Fruit fly (Drosophila melanogaster) whole organism, pupa: ENCODE results near the gene Ir68a.

Source experiments
- CG10348 ChIP-seq: fragments of 200-800 bp; sonication (Bioruptor generic); IDR thresholded peaks from 2 replicates; pipeline ENCODE4 v1.3.6; 2022; ENCODE audit warnings: missing biosample characterization, missing genetic modification characterization
- CG12605 ChIP-seq: fragments of 200-800 bp; sonication (Bioruptor generic); IDR thresholded peaks from 2 replicates; pipeline ENCODE4 v1.3.6; 2022; ENCODE audit warnings: missing biosample characterization, missing genetic modification characterization
- CG13204 ChIP-seq: fragments of 200-800 bp; sonication (Bioruptor generic); optimal IDR thresholded peaks from 2 replicates; lab custom pipeline; 2018; ENCODE audit warnings: missing biosample characterization, mild to moderate bottlenecking, missing genetic modification characterization, moderate library complexity
- CG14655 ChIP-seq: fragments of 200-800 bp; sonication (Bioruptor generic); optimal IDR thresholded peaks from 3 replicates; lab custom pipeline; 2017; ENCODE audit warnings: mild to moderate bottlenecking, missing biosample characterization, missing genetic modification reagents, missing genetic modification characterization
- CG15710 ChIP-seq: fragments of 200-800 bp; sonication (Bioruptor generic); optimal IDR thresholded peaks from 2 replicates; lab custom pipeline; 2018; ENCODE audit warnings: missing biosample characterization, mild to moderate bottlenecking, missing genetic modification characterization, moderate library complexity
- CG17806 ChIP-seq: fragments of 200-800 bp; sonication (Bioruptor generic); optimal IDR thresholded peaks from 2 replicates; lab custom pipeline; 2018; ENCODE audit warnings: missing biosample characterization, mild to moderate bottlenecking, missing genetic modification characterization, moderate library complexity
- CG32121 ChIP-seq: fragments of 200-800 bp; sonication (Bioruptor generic); IDR thresholded peaks from 2 replicates; pipeline ENCODE4 v1.3.6; 2022; ENCODE audit warnings: missing biosample characterization, missing genetic modification characterization
- CG34367 ChIP-seq: fragments of 200-800 bp; sonication (Bioruptor generic); optimal IDR thresholded peaks from 2 replicates; lab custom pipeline; 2018; ENCODE audit warnings: missing biosample characterization, mild to moderate bottlenecking, missing genetic modification characterization
- CG4496 ChIP-seq: fragments of 200-800 bp; sonication (Bioruptor generic); IDR thresholded peaks from 3 replicates; pipeline ENCODE4 v1.3.6; 2022; ENCODE audit warnings: missing biosample characterization, missing genetic modification characterization
- CG8159 ChIP-seq: fragments of 200-800 bp; sonication (Bioruptor generic); optimal IDR thresholded peaks from 3 replicates; lab custom pipeline; 2018; ENCODE audit warnings: missing biosample characterization, mild to moderate bottlenecking, missing genetic modification characterization, moderate library complexity
- CG8301 ChIP-seq: fragments of 200-800 bp; sonication (Bioruptor generic); optimal IDR thresholded peaks from 2 replicates; lab custom pipeline; 2018; ENCODE audit warnings: missing biosample characterization, mild to moderate bottlenecking, missing genetic modification characterization
- CG9948 ChIP-seq: fragments of 200-800 bp; sonication (Bioruptor generic); optimal IDR thresholded peaks from 2 replicates; lab custom pipeline; 2018; ENCODE audit warnings: missing biosample characterization, mild to moderate bottlenecking, missing genetic modification characterization, moderate library complexity
- D1 ChIP-seq: fragments of 200-800 bp; sonication (Bioruptor generic); optimal IDR thresholded peaks from 2 replicates; lab custom pipeline; 2018; ENCODE audit warnings: missing biosample characterization, mild to moderate bottlenecking, missing genetic modification characterization, moderate library complexity
- EcR ChIP-seq: fragments of 200-800 bp; sonication (Bioruptor generic); optimal IDR thresholded peaks from 3 replicates; lab custom pipeline; 2019; ENCODE audit warnings: missing biosample characterization, missing genetic modification characterization, mild to moderate bottlenecking, moderate library complexity, missing genetic modification reagents
- Ets98B ChIP-seq: fragments of 200-800 bp; sonication (Bioruptor generic); IDR thresholded peaks from 2 replicates; pipeline ENCODE4 v1.3.6; 2022; ENCODE audit warnings: missing biosample characterization, missing genetic modification characterization
- Pif1A ChIP-seq: fragments of 200-800 bp; sonication (Bioruptor generic); optimal IDR thresholded peaks from 3 replicates; lab custom pipeline; 2016; ENCODE audit warnings: missing biosample characterization, missing genetic modification characterization
- Pif1B ChIP-seq: fragments of 200-800 bp; sonication (Bioruptor generic); optimal IDR thresholded peaks from 3 replicates; lab custom pipeline; 2016; ENCODE audit warnings: missing biosample characterization, missing genetic modification characterization
- Snoo ChIP-seq: fragments of 200-800 bp; sonication (Bioruptor generic); optimal IDR thresholded peaks from 3 replicates; lab custom pipeline; 2017; ENCODE audit warnings: missing biosample characterization, mild to moderate bottlenecking, missing genetic modification characterization, inconsistent platforms
- fd96Ca ChIP-seq: fragments of 200-800 bp; sonication (Bioruptor generic); IDR thresholded peaks from 3 replicates; pipeline ENCODE4 v1.3.6; 2022; ENCODE audit warnings: missing biosample characterization, missing genetic modification characterization
- gl ChIP-seq: fragments of 200-800 bp; sonication (Bioruptor generic); optimal IDR thresholded peaks from 2 replicates; lab custom pipeline; 2018; ENCODE audit warnings: missing biosample characterization, mild to moderate bottlenecking, missing genetic modification characterization
- rn ChIP-seq: fragments of 200-800 bp; sonication (Bioruptor generic); IDR thresholded peaks from 2 replicates; pipeline ENCODE4 v1.3.6; 2022; ENCODE audit warnings: missing biosample characterization, missing genetic modification characterization

The Ir68a gene

DNA sequence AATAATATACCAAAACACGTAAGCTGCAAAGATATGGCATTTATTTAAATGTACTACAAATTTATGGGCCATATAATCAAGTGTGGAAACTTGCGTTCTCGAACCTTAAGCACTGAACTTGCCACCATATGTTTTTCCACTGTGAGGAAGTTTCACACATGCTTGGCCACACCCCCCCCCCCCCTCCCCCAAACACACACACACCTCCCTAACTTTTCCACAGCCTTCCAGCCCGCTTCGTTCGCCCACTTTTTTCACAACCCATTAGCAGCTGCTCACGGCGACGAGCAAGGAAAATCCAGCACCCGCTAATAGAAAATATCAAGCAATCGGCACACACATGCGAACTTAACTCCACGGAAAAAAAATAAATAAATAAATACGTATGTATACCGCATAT lies 40.7 kb downstream of the Ir68a start:
- TF ChIP-seq fd96Ca (GFP tag; lab: Robert Waterston, UW) (no peak), rn (GFP tag; lab: Robert Waterston, UW) (no peak), D1 (tag; lab: Kevin White, UChicago) (no peak), Snoo (tag; lab: Kevin White, UChicago) (no peak), Pif1B (GFP tag; lab: Kevin White, UChicago) (no peak), CG10348 (GFP tag; lab: Robert Waterston, UW) (no peak)

DNA sequence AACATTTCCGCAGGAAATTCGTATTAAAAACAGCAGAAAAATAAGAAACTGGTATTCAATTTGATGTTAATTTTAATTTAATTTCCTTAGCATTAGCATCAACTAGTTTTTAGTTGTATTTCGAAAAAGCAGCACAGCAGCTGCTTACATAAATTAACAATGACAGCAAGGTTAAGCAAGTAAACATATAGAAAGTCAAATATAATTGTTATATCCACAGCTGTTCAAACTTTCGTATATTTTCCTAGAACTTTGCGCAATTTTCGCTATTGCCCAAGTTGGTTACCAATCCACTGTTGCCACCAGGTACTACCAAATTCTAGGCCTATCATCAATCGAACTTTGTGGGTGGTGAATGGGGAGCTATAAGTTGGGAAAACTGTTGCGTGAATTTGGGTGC lies 46.0 kb downstream of the Ir68a start:
- TF ChIP-seq CG17806 (tag; lab: Kevin White, UChicago) (no peak), CG8159 (tag; lab: Kevin White, UChicago) (no peak), CG12605 (GFP tag; lab: Robert Waterston, UW) (no peak), CG13204 (GFP tag; lab: Kevin White, UChicago) (no peak), CG32121 (no peak), CG9948 (tag; lab: Kevin White, UChicago) (no peak)

DNA sequence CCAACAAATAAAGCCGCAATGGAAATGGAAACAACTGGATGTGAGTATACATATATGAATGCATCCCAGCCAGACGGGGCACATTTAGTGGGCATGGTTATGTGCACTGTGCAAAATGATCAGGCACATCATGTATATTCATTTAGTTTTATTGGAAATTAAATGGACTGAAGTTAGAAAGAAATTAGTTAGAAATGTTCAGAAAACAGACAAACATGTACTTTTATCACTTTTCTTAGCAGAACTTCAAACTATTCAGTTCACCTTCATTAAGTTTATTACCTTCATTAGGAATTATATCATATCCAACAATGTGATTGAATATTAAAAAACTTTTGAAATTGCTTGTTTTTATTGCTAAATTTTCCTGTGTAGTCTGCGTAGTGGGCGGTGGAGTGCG lies 49.2 kb downstream of the Ir68a start:
- no peak for TF ChIP-seq EcR (GFP tag; lab: Kevin White, UChicago)
- TF ChIP-seq CG15710: peak; percentile 42
- peak; percentile 59 for TF ChIP-seq CG8159 (tag; lab: Kevin White, UChicago)
- TF ChIP-seq CG17806 (tag; lab: Kevin White, UChicago): peak; percentile 34
- TF ChIP-seq CG14655 (GFP tag; lab: Kevin White, UChicago): peak; percentile 47
- TF ChIP-seq CG8301 (tag; lab: Kevin White, UChicago): peak; percentile 19
- no peak for TF ChIP-seq Pif1A (GFP tag; lab: Kevin White, UChicago)

DNA sequence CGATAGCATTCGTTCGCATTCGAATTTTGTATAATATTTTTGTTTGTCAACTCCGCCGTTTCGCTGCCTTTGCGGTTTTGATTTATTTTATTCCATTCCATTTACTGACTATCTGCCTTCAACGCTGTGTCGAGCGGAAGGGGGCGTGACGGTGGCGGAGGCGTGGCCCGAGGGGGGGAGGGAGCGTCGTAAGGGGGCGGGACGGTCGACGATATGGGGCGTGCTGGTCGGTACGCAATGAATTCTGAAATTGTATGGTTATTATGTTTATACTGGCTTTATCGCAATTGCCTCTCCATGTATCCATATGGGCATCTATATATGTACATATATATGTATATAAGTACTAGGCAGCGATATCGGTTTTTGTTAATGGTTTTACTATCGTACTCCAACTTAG lies 52.1 kb downstream of the Ir68a start:
- no peak for TF ChIP-seq CG34367 (tag; lab: Kevin White, UChicago)
- no peak for TF ChIP-seq rn (GFP tag; lab: Robert Waterston, UW)
- no peak for TF ChIP-seq CG17806 (tag; lab: Kevin White, UChicago)
- no peak for TF ChIP-seq CG4496
- TF ChIP-seq fd96Ca (GFP tag; lab: Robert Waterston, UW): no peak
- no peak for TF ChIP-seq Snoo (tag; lab: Kevin White, UChicago)
- TF ChIP-seq EcR (GFP tag; lab: Kevin White, UChicago): no peak
- TF ChIP-seq CG8159 (tag; lab: Kevin White, UChicago): no peak
- no peak for TF ChIP-seq CG15710
- TF ChIP-seq CG12605 (GFP tag; lab: Robert Waterston, UW): no peak
- no peak for TF ChIP-seq CG10348 (GFP tag; lab: Robert Waterston, UW)
- no peak for TF ChIP-seq CG9948 (tag; lab: Kevin White, UChicago)
- no peak for TF ChIP-seq CG13204 (GFP tag; lab: Kevin White, UChicago)
- no peak for TF ChIP-seq Pif1A (GFP tag; lab: Kevin White, UChicago)
- TF ChIP-seq CG8301 (tag; lab: Kevin White, UChicago): no peak
- TF ChIP-seq CG32121: no peak
- TF ChIP-seq Pif1B (GFP tag; lab: Kevin White, UChicago): no peak
- no peak for TF ChIP-seq gl (tag; lab: Kevin White, UChicago)
- no peak for TF ChIP-seq Ets98B (GFP tag; lab: Robert Waterston, UW)
- TF ChIP-seq, all 21 proteins: peak for 0

DNA sequence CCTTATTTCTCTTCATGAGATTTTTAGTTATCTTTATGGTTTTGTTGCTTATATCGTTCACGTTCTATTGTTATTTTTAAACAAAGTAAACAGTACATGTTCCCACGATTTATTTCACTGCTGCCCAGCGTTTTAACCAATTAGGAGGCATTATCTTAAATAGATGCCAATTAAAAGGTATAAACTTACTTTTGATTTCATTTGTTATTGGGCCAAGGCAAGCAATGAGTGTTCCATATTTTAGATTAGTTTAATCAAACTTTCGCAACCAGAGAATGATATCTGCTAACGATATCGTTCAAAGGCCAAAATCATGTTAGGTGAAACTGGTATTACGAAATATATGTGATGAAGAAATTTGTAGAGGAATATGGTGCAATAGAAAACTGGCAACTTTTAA lies 53.0 kb downstream of the Ir68a start:
- TF ChIP-seq D1 (tag; lab: Kevin White, UChicago) (no peak), fd96Ca (GFP tag; lab: Robert Waterston, UW) (no peak), Pif1B (GFP tag; lab: Kevin White, UChicago) (no peak), gl (tag; lab: Kevin White, UChicago) (no peak), Snoo (tag; lab: Kevin White, UChicago) (no peak), CG10348 (GFP tag; lab: Robert Waterston, UW) (no peak), CG8159 (tag; lab: Kevin White, UChicago) (no peak), CG32121 (no peak), Pif1A (GFP tag; lab: Kevin White, UChicago) (no peak), CG15710 (no peak), CG8301 (tag; lab: Kevin White, UChicago) (no peak), CG13204 (GFP tag; lab: Kevin White, UChicago) (no peak), CG12605 (GFP tag; lab: Robert Waterston, UW) (no peak), Ets98B (GFP tag; lab: Robert Waterston, UW) (no peak), EcR (GFP tag; lab: Kevin White, UChicago) (no peak), CG9948 (tag; lab: Kevin White, UChicago) (no peak)
